Worm (Caenorhabditis elegans) whole organism, young adult: Measurements from ENCODE around the gene col-94.

Source experiments
- C17E4.6 ChIP-seq: fragments of 200-800 bp; sonication (Bioruptor generic); IDR thresholded peaks from 2 replicates; pipeline ENCODE4 v1.3.6; 2022; ENCODE audit warnings: missing genetic modification reagents, missing genetic modification characterization, missing compliant biosample characterization
- F10E7.11 ChIP-seq: sonication (generic microtip); optimal IDR thresholded peaks from 2 replicates; lab custom pipeline; 2017; ENCODE audit warnings: mild to moderate bottlenecking, missing genetic modification characterization, moderate library complexity, missing compliant biosample characterization
- F55B11.4 ChIP-seq: sonication (generic microtip); optimal IDR thresholded peaks from 2 replicates; lab custom pipeline; 2016; ENCODE audit warnings: missing compliant biosample characterization, missing genetic modification characterization, borderline replicate concordance; ENCODE audit not compliant: insufficient read depth
- F57A8.1 ChIP-seq: fragments of 200-800 bp; sonication (Bioruptor generic); optimal IDR thresholded peaks from 2 replicates; lab custom pipeline; 2018; ENCODE audit warnings: mild to moderate bottlenecking, missing genetic modification characterization, moderate library complexity, missing compliant biosample characterization
- F57C9.4 ChIP-seq: sonication (generic microtip); optimal IDR thresholded peaks from 2 replicates; lab custom pipeline; 2017; ENCODE audit warnings: mild to moderate bottlenecking, missing genetic modification characterization, missing compliant biosample characterization
- K11D2.4 ChIP-seq: fragments of 200-800 bp; sonication (Bioruptor generic); IDR thresholded peaks from 2 replicates; pipeline ENCODE4 v1.3.6; 2022; ENCODE audit warnings: missing genetic modification reagents, missing genetic modification characterization, missing compliant biosample characterization
- Y53G8AR.9 ChIP-seq: fragments of 200-800 bp; sonication (Bioruptor generic); conservative IDR thresholded peaks from 2 replicates; pipeline ENCODE4 v1.3.6; 2022; ENCODE audit warnings: missing genetic modification reagents, missing genetic modification characterization, missing compliant biosample characterization
- ZK185.1 ChIP-seq: sonication (generic microtip); optimal IDR thresholded peaks from 2 replicates; lab custom pipeline; 2016; ENCODE audit warnings: mild to moderate bottlenecking, missing genetic modification characterization, missing compliant biosample characterization; ENCODE audit not compliant: poor library complexity, severe bottlenecking
- akir-1 ChIP-seq: fragments of 200-800 bp; sonication (Bioruptor generic); optimal IDR thresholded peaks from 2 replicates; lab custom pipeline; 2018; ENCODE audit warnings: mild to moderate bottlenecking, missing genetic modification characterization, moderate library complexity, missing compliant biosample characterization
- ama-1 ChIP-seq, 3 experiments: fragments of 150-350 bp in 1 of 3; sonication (generic microtip) in 2 of 3; optimal IDR thresholded peaks; 2 replicates each; lab custom pipeline; 2014 to 2018; ENCODE audit warnings: missing biosample characterization in 2 of 3, missing genetic modification characterization in 2 of 3, missing genetic modification reagents in 2 of 3
- aptf-2 ChIP-seq: fragments of 200-800 bp; sonication (Bioruptor generic); conservative IDR thresholded peaks from 2 replicates; pipeline ENCODE4 v1.3.6; 2022; ENCODE audit warnings: missing genetic modification reagents, missing genetic modification characterization, missing compliant biosample characterization
- atf-7 ChIP-seq: sonication (generic microtip); optimal IDR thresholded peaks from 2 replicates; lab custom pipeline; 2017; ENCODE audit warnings: mild to moderate bottlenecking, missing genetic modification characterization, missing compliant biosample characterization
- attf-3 ChIP-seq: fragments of 200-800 bp; sonication (Bioruptor generic); conservative IDR thresholded peaks from 2 replicates; pipeline ENCODE4 v1.3.6; 2022; ENCODE audit warnings: missing genetic modification reagents, missing genetic modification characterization, missing compliant biosample characterization
- cebp-1 ChIP-seq, 2 experiments: fragments of 200-800 bp in 1 of 2; sonication (Bioruptor generic) in 1 of 2; sonication (generic microtip) in 1 of 2; IDR thresholded peaks in 1 of 2; optimal IDR thresholded peaks in 1 of 2; 2 replicates each; pipeline versions ENCODE4 v1.3.6 to Lab custom; 2017 to 2022; ENCODE audit warnings: missing compliant biosample characterization in 2 of 2, missing genetic modification characterization in 2 of 2, mild to moderate bottlenecking in 1 of 2, missing genetic modification reagents in 1 of 2, moderate library complexity in 1 of 2
- ceh-100 ChIP-seq: fragments of 200-800 bp; sonication (Bioruptor generic); IDR thresholded peaks from 2 replicates; pipeline ENCODE4 v1.3.6; 2022; ENCODE audit warnings: missing genetic modification reagents, missing genetic modification characterization, missing compliant biosample characterization
- ceh-40 ChIP-seq: fragments of 200-800 bp; sonication (Bioruptor generic); IDR thresholded peaks from 2 replicates; pipeline ENCODE4 v1.3.6; 2022; ENCODE audit warnings: missing genetic modification characterization, missing compliant biosample characterization
- ceh-79 ChIP-seq: sonication (generic microtip); optimal IDR thresholded peaks from 2 replicates; lab custom pipeline; 2017; ENCODE audit warnings: mild to moderate bottlenecking, missing genetic modification characterization, missing compliant biosample characterization
- die-1 ChIP-seq: sonication (generic microtip); optimal IDR thresholded peaks from 2 replicates; lab custom pipeline; 2016; ENCODE audit warnings: missing genotype, mild to moderate bottlenecking, missing genetic modification characterization, missing compliant biosample characterization
- dpff-1 ChIP-seq: sonication (generic microtip); optimal IDR thresholded peaks from 2 replicates; lab custom pipeline; 2017; ENCODE audit warnings: mild to moderate bottlenecking, missing genetic modification characterization, missing compliant biosample characterization
- egl-44 ChIP-seq: fragments of 200-800 bp; sonication (Bioruptor generic); IDR thresholded peaks from 2 replicates; pipeline ENCODE4 v1.3.6; 2022; ENCODE audit warnings: missing genetic modification reagents, missing genetic modification characterization, missing compliant biosample characterization
- egrh-3 ChIP-seq: fragments of 200-800 bp; sonication (Bioruptor generic); IDR thresholded peaks from 2 replicates; pipeline ENCODE4 v1.3.6; 2022; ENCODE audit warnings: missing genetic modification reagents, missing genetic modification characterization, missing compliant biosample characterization
- ets-4 ChIP-seq: fragments of 200-800 bp; sonication (Bioruptor generic); optimal IDR thresholded peaks from 2 replicates; lab custom pipeline; 2018; ENCODE audit warnings: mild to moderate bottlenecking, missing genetic modification characterization, missing compliant biosample characterization
- hlh-26 ChIP-seq: fragments of 200-800 bp; sonication (Bioruptor generic); conservative IDR thresholded peaks from 2 replicates; pipeline ENCODE4 v1.3.6; 2022; ENCODE audit warnings: missing genetic modification reagents, missing genetic modification characterization, missing compliant biosample characterization
- hmg-1.2 ChIP-seq: fragments of 200-800 bp; sonication (Bioruptor generic); IDR thresholded peaks from 2 replicates; pipeline ENCODE4 v1.3.6; 2022; ENCODE audit warnings: missing genetic modification reagents, missing genetic modification characterization, missing compliant biosample characterization
- hrde-1 ChIP-seq: sonication (generic microtip); optimal IDR thresholded peaks from 2 replicates; lab custom pipeline; 2016; ENCODE audit warnings: missing genetic modification characterization, mild to moderate bottlenecking, missing compliant biosample characterization, moderate library complexity, missing genotype, missing genetic modification reagents, borderline replicate concordance
- let-526 ChIP-seq: fragments of 200-800 bp; sonication (Bioruptor generic); IDR thresholded peaks from 2 replicates; pipeline ENCODE4 v1.3.6; 2022; ENCODE audit warnings: missing genetic modification reagents, missing genetic modification characterization, missing compliant biosample characterization
- let-607 ChIP-seq, 2 experiments: fragments of 200-800 bp in 1 of 2; sonication (Bioruptor generic) in 1 of 2; sonication (generic microtip) in 1 of 2; optimal IDR thresholded peaks; 2 replicates each; lab custom pipeline; 2016 to 2018; ENCODE audit warnings: mild to moderate bottlenecking in 2 of 2, missing compliant biosample characterization in 2 of 2, missing genetic modification characterization in 2 of 2, moderate library complexity in 2 of 2, missing genotype in 1 of 2
- lin-26 ChIP-seq: fragments of 200-800 bp; sonication (Bioruptor generic); IDR thresholded peaks from 2 replicates; pipeline ENCODE4 v1.3.6; 2022; ENCODE audit warnings: missing genetic modification reagents, missing genetic modification characterization, missing compliant biosample characterization
- lin-54 ChIP-seq: fragments of 200-800 bp; sonication (Bioruptor generic); optimal IDR thresholded peaks from 2 replicates; lab custom pipeline; 2018; ENCODE audit warnings: mild to moderate bottlenecking, missing genetic modification characterization, missing compliant biosample characterization
- mcd-1 ChIP-seq: fragments of 200-800 bp; sonication (Bioruptor generic); IDR thresholded peaks from 2 replicates; pipeline ENCODE4 v1.3.6; 2022; ENCODE audit warnings: missing genetic modification reagents, missing genetic modification characterization, missing compliant biosample characterization
- mes-4 ChIP-seq: sonication (generic microtip); optimal IDR thresholded peaks from 2 replicates; lab custom pipeline; 2016; ENCODE audit warnings: missing genotype, missing genetic modification characterization, missing compliant biosample characterization
- nfya-1 ChIP-seq: sonication (generic microtip); optimal IDR thresholded peaks from 2 replicates; lab custom pipeline; 2017; ENCODE audit warnings: antibody characterized with exemption, missing compliant biosample characterization, missing genetic modification characterization, borderline replicate concordance; ENCODE audit not compliant: insufficient read depth
- nfya-2 ChIP-seq: fragments of 200-800 bp; sonication (Bioruptor generic); IDR thresholded peaks from 2 replicates; pipeline ENCODE4 v1.3.6; 2022; ENCODE audit warnings: missing genetic modification reagents, missing genetic modification characterization, missing compliant biosample characterization
- nhr-27 ChIP-seq: fragments of 200-800 bp; sonication (Bioruptor generic); optimal IDR thresholded peaks from 2 replicates; lab custom pipeline; 2018; ENCODE audit warnings: mild to moderate bottlenecking, missing genetic modification characterization, moderate library complexity, missing compliant biosample characterization
- rec-8 ChIP-seq, 2 experiments: sonication (generic microtip); optimal IDR thresholded peaks; 2 replicates each; lab custom pipeline; 2016; ENCODE audit warnings: mild to moderate bottlenecking in 2 of 2, missing genetic modification characterization in 2 of 2, missing genetic modification reagents in 2 of 2, missing genotype in 2 of 2, missing biosample characterization in 1 of 2, missing compliant biosample characterization in 1 of 2, moderate library complexity in 1 of 2
- snpc-1.1 ChIP-seq: sonication (generic microtip); optimal IDR thresholded peaks from 2 replicates; lab custom pipeline; 2017; ENCODE audit warnings: missing genetic modification characterization, mild to moderate bottlenecking, missing compliant biosample characterization, antibody characterized with exemption, moderate library complexity, missing genotype, missing genetic modification reagents; ENCODE audit not compliant: insufficient read depth
- somi-1 ChIP-seq: fragments of 200-800 bp; sonication (Bioruptor generic); optimal IDR thresholded peaks from 2 replicates; lab custom pipeline; 2018; ENCODE audit warnings: mild to moderate bottlenecking, missing genetic modification characterization, missing compliant biosample characterization
- sptf-2 ChIP-seq: fragments of 200-800 bp; sonication (Bioruptor generic); optimal IDR thresholded peaks from 2 replicates; lab custom pipeline; 2018; ENCODE audit warnings: mild to moderate bottlenecking, missing genetic modification characterization, missing compliant biosample characterization
- tbp1 ChIP-seq: fragments of 200-800 bp; sonication (Bioruptor generic); optimal IDR thresholded peaks from 2 replicates; lab custom pipeline; 2018; ENCODE audit warnings: mild to moderate bottlenecking, missing genetic modification characterization, missing compliant biosample characterization
- tbx-9 ChIP-seq: sonication (generic microtip); optimal IDR thresholded peaks from 2 replicates; lab custom pipeline; 2016; ENCODE audit warnings: borderline replicate concordance, missing genetic modification characterization, inconsistent platforms, missing compliant biosample characterization
- tlf-1 ChIP-seq: fragments of 200-800 bp; sonication (Bioruptor generic); optimal IDR thresholded peaks from 2 replicates; lab custom pipeline; 2018; ENCODE audit warnings: mild to moderate bottlenecking, missing genetic modification characterization, missing compliant biosample characterization
- unc-62 ChIP-seq: fragments of 150-350 bp; optimal IDR thresholded peaks from 2 replicates; lab custom pipeline; 2014; ENCODE audit warnings: missing biosample characterization, missing genetic modification reagents, missing genetic modification characterization
- ztf-26 ChIP-seq: sonication (generic microtip); optimal IDR thresholded peaks from 2 replicates; lab custom pipeline; 2017; ENCODE audit warnings: missing genetic modification characterization, missing compliant biosample characterization
- ztf-28 ChIP-seq: fragments of 200-800 bp; sonication (Bioruptor generic); IDR thresholded peaks from 2 replicates; pipeline ENCODE4 v1.3.6; 2022; ENCODE audit warnings: missing genetic modification reagents, missing genetic modification characterization, missing compliant biosample characterization
- ztf-3 ChIP-seq: fragments of 200-800 bp; sonication (Bioruptor generic); optimal IDR thresholded peaks from 2 replicates; lab custom pipeline; 2018; ENCODE audit warnings: mild to moderate bottlenecking, missing genetic modification characterization, missing compliant biosample characterization

col-94 gene

ce11 chrIII:10989491-10990032 lies 1.9 kb upstream of the col-94 start (continued):
- peak; percentile 95 for TF ChIP-seq mcd-1 (GFP tag; lab: Robert Waterston, UW)
- TF ChIP-seq C17E4.6 (GFP tag; lab: Robert Waterston, UW), result peak; percentile 91
- peak; percentile 95 for TF ChIP-seq tbx-9 (tag; lab: Kevin White, UChicago)
- peak; percentile 96 for TF ChIP-seq ceh-79 (tag; lab: Kevin White, UChicago)
- peak; percentile 67 for TF ChIP-seq attf-3 (GFP tag; lab: Robert Waterston, UW)
- TF ChIP-seq dpff-1, result peak; percentile 94
- TF ChIP-seq aptf-2 (GFP tag; lab: Robert Waterston, UW), result peak; percentile 71
- peak; percentile 97 for TF ChIP-seq egl-44 (GFP tag; lab: Robert Waterston, UW)
- TF ChIP-seq snpc-1.1, result peak; percentile 97
- no peak for TF ChIP-seq nfya-1
- TF ChIP-seq lin-54 (GFP tag; lab: Kevin White, UChicago), result peak; percentile 90
- TF ChIP-seq tlf-1, result peak; percentile 91
- peak; percentile 85 for TF ChIP-seq egrh-3 (GFP tag; lab: Robert Waterston, UW)
- peak; percentile 96 for TF ChIP-seq ZK185.1
- TF ChIP-seq ets-4, result peak; percentile 90
- TF ChIP-seq hlh-26 (GFP tag; lab: Robert Waterston, UW), result 0 out of 2 replicates have a peak, but pooled peaks have one; percentile 73
- TF ChIP-seq somi-1 (GFP tag; lab: Kevin White, UChicago), result peak; percentile 92
- TF ChIP-seq F10E7.11 (tag; lab: Kevin White, UChicago), result peak; percentile 95
- TF ChIP-seq F57A8.1, result peak; percentile 93
- TF ChIP-seq hrde-1, result peak; percentile 94
- peak; percentile 91; the same call in 1 of the 2 replicates for TF ChIP-seq ztf-28 (GFP tag; lab: Robert Waterston, UW)
- peak; percentile 90 for TF ChIP-seq mes-4 (tag; lab: Kevin White, UChicago)
- peak; percentile 95 for TF ChIP-seq ztf-26 (tag; lab: Kevin White, UChicago)
- TF ChIP-seq F55B11.4 (tag; lab: Kevin White, UChicago), result peak; percentile 28
- peak; percentile 96 for TF ChIP-seq hmg-1.2 (GFP tag; lab: Robert Waterston, UW)
- TF ChIP-seq let-526, result peak; percentile 93
- peak; percentile 90 for TF ChIP-seq tbp1 (GFP tag; lab: Kevin White, UChicago)
- TF ChIP-seq ceh-40 (GFP tag; lab: Robert Waterston, UW), result peak; percentile 81; the same call in 1 of the 2 replicates
- peak; percentile 92 for TF ChIP-seq Y53G8AR.9 (GFP tag; lab: Robert Waterston, UW)
- TF ChIP-seq nhr-27 (tag; lab: Kevin White, UChicago), result peak; percentile 88
- peak; percentile 95 to 97 for TF ChIP-seq rec-8 (tag; optimal IDR thresholded peaks at IDR 0.05; lab: Kevin White, UChicago)
- peak; percentile 89 for TF ChIP-seq ceh-100
- TF ChIP-seq die-1 (tag; lab: Kevin White, UChicago), result peak; percentile 97
- TF ChIP-seq ztf-3, result peak; percentile 91
- TF ChIP-seq let-607 (tag; optimal IDR thresholded peaks at IDR 0.05; lab: Kevin White, UChicago), result peak; percentile 84 to 89
- TF ChIP-seq ama-1 (optimal IDR thresholded peaks at IDR 0.05; lab: Kevin White, UChicago), result no peak
- peak; percentile 85 to 94 for TF ChIP-seq ama-1 (GFP tag; optimal IDR thresholded peaks at IDR 0.05; lab: Kevin White, UChicago)
- peak; percentile 76 for TF ChIP-seq F57C9.4 (tag; lab: Kevin White, UChicago)
- peak; percentile 79; the same call in 1 of the 2 replicates for TF ChIP-seq nfya-2
- peak; percentile 96 for TF ChIP-seq atf-7
- TF ChIP-seq unc-62, result no peak
- TF ChIP-seq lin-26 (GFP tag; lab: Robert Waterston, UW), result peak; percentile 98
- peak; percentile 99 for TF ChIP-seq cebp-1 (GFP tag; IDR thresholded peaks at IDR 0.05; lab: Robert Waterston, UW)
- peak; percentile 100 for TF ChIP-seq cebp-1 (tag; optimal IDR thresholded peaks at IDR 0.05; lab: Kevin White, UChicago)
- peak; percentile 95 for TF ChIP-seq K11D2.4 (GFP tag; lab: Robert Waterston, UW)
- peak; percentile 88 for TF ChIP-seq akir-1 (GFP tag; lab: Kevin White, UChicago)
- TF ChIP-seq sptf-2 (GFP tag; lab: Kevin White, UChicago), result peak; percentile 94
